Worm (Caenorhabditis elegans): ENCODE measurements around the gene Y73C8B.1.

- TF ChIP-seq tab-1 (GFP tag; IDR thresholded peaks at IDR 0.05) = no peak
- TF ChIP-seq flt-1 (GFP tag; IDR thresholded peaks at IDR 0.05) = no peak
- no peak for TF ChIP-seq klf-2 (GFP tag; conservative IDR thresholded peaks at IDR 0.05)
- no peak for TF ChIP-seq med-1 (GFP tag; optimal IDR thresholded peaks at IDR 0.05; ENCODE audit: insufficient read depth)
- no peak for TF ChIP-seq ztf-29 (GFP tag; IDR thresholded peaks at IDR 0.05)
- TF ChIP-seq ztf-23 (GFP tag; IDR thresholded peaks at IDR 0.05) = no peak
- no peak for TF ChIP-seq ref-1 (GFP tag; conservative IDR thresholded peaks at IDR 0.05)
- TF ChIP-seq T22C8.4 (GFP tag; IDR thresholded peaks at IDR 0.05) = no peak
These were observed 3.6 kb upstream of the Y73C8B.1 start, which contains the start of gene K08D9.4 for ce11 chrV:3200323-3200722.

Measured in whole organism, midembryonic.